Fruit fly (Drosophila melanogaster): Measurements from ENCODE around the gene Ppm1.
A peak's percentile ranks its signal among the peaks of the same experiment; 100 is the strongest.

Ppm1 gene

dm6 chr3L:603188-603587 is 22.1 kb downstream of the Ppm1 start:
- TF ChIP-seq Pif1A (GFP tag; optimal IDR thresholded peaks at IDR 0.05): no peak
- TF ChIP-seq CG4496 (GFP tag; IDR thresholded peaks at IDR 0.05): no peak
- no peak for TF ChIP-seq CG13204 (GFP tag; optimal IDR thresholded peaks at IDR 0.05)
- TF ChIP-seq CG34367 (tag; optimal IDR thresholded peaks at IDR 0.05): no peak
- no peak for TF ChIP-seq CG8159 (tag; optimal IDR thresholded peaks at IDR 0.05)
- TF ChIP-seq gl (tag; optimal IDR thresholded peaks at IDR 0.05): no peak
- no peak for TF ChIP-seq fd96Ca (GFP tag; IDR thresholded peaks at IDR 0.05)
- no peak for TF ChIP-seq CG14655 (GFP tag; optimal IDR thresholded peaks at IDR 0.05)
- TF ChIP-seq CG8301 (tag; optimal IDR thresholded peaks at IDR 0.05): no peak
- no peak for TF ChIP-seq Ets98B (GFP tag; IDR thresholded peaks at IDR 0.05)
- no peak for TF ChIP-seq CG32121 (GFP tag; IDR thresholded peaks at IDR 0.05)
- no peak for TF ChIP-seq CG12605 (GFP tag; IDR thresholded peaks at IDR 0.05)
- no peak for TF ChIP-seq CG10348 (GFP tag; IDR thresholded peaks at IDR 0.05)

dm6 chr3L:603847-604550 is 22.9 kb downstream of the Ppm1 start, which contains the start of gene CG13893:
TSS of gene CG13893 (minus strand) at chr3L:604008.
- peak; percentile 8 for TF ChIP-seq Pif1A (GFP tag; optimal IDR thresholded peaks at IDR 0.05)
- no peak for TF ChIP-seq CG10348 (GFP tag; IDR thresholded peaks at IDR 0.05)
- peak; percentile 69 for TF ChIP-seq Pif1B (GFP tag; optimal IDR thresholded peaks at IDR 0.05)
- peak; percentile 69 for TF ChIP-seq Ets98B (GFP tag; IDR thresholded peaks at IDR 0.05)
- peak; percentile 7 for TF ChIP-seq CG8301 (tag; optimal IDR thresholded peaks at IDR 0.05)
- no peak for TF ChIP-seq rn (GFP tag; IDR thresholded peaks at IDR 0.05)
- TF ChIP-seq Snoo (tag; optimal IDR thresholded peaks at IDR 0.05): peak; percentile 29
- TF ChIP-seq CG9948 (tag; optimal IDR thresholded peaks at IDR 0.05): no peak
- peak; percentile 57; the same call in 1 of the 3 replicates for TF ChIP-seq CG4496 (GFP tag; IDR thresholded peaks at IDR 0.05)
- TF ChIP-seq gl (tag; optimal IDR thresholded peaks at IDR 0.05): peak; percentile 54
- TF ChIP-seq CG12605 (GFP tag; IDR thresholded peaks at IDR 0.05): 0 out of 2 replicates have a peak, but pooled peaks have one; percentile 35
- peak; percentile 53 for TF ChIP-seq CG32121 (GFP tag; IDR thresholded peaks at IDR 0.05)
- TF ChIP-seq fd96Ca (GFP tag; IDR thresholded peaks at IDR 0.05): peak; percentile 29; the same call in 1 of the 3 replicates

- no peak for TF ChIP-seq CG14655 (GFP tag; optimal IDR thresholded peaks at IDR 0.05)
- no peak for TF ChIP-seq rn (GFP tag; IDR thresholded peaks at IDR 0.05)
- no peak for TF ChIP-seq CG12605 (GFP tag; IDR thresholded peaks at IDR 0.05)
- no peak for TF ChIP-seq Pif1B (GFP tag; optimal IDR thresholded peaks at IDR 0.05)
- no peak for TF ChIP-seq gl (tag; optimal IDR thresholded peaks at IDR 0.05)
- TF ChIP-seq CG32121 (GFP tag; IDR thresholded peaks at IDR 0.05): no peak
- no peak for TF ChIP-seq Snoo (tag; optimal IDR thresholded peaks at IDR 0.05)
- no peak for TF ChIP-seq fd96Ca (GFP tag; IDR thresholded peaks at IDR 0.05)
- TF ChIP-seq Ets98B (GFP tag; IDR thresholded peaks at IDR 0.05): no peak
- no peak for TF ChIP-seq Pif1A (GFP tag; optimal IDR thresholded peaks at IDR 0.05)
- TF ChIP-seq CG9948 (tag; optimal IDR thresholded peaks at IDR 0.05): no peak
- no peak for TF ChIP-seq CG17806 (tag; optimal IDR thresholded peaks at IDR 0.05)
- TF ChIP-seq D1 (tag; optimal IDR thresholded peaks at IDR 0.05): no peak
- no peak for TF ChIP-seq CG4496 (GFP tag; IDR thresholded peaks at IDR 0.05)
- TF ChIP-seq CG34367 (tag; optimal IDR thresholded peaks at IDR 0.05): no peak
- no peak for TF ChIP-seq CG13204 (GFP tag; optimal IDR thresholded peaks at IDR 0.05)
- no peak for TF ChIP-seq EcR (GFP tag; optimal IDR thresholded peaks at IDR 0.05)
- no peak for TF ChIP-seq CG8159 (tag; optimal IDR thresholded peaks at IDR 0.05)
- TF ChIP-seq CG15710 (tag; optimal IDR thresholded peaks at IDR 0.05): no peak
- no peak for TF ChIP-seq CG10348 (GFP tag; IDR thresholded peaks at IDR 0.05)
Measured at dm6 chr3L:604701-605100, 23.6 kb downstream of the Ppm1 start.

- TF ChIP-seq EcR (GFP tag; optimal IDR thresholded peaks at IDR 0.05): peak; percentile 13
- no peak for TF ChIP-seq Ets98B (GFP tag; IDR thresholded peaks at IDR 0.05)
Measured at dm6 chr3L:606490-607327, 25.6 kb downstream of the Ppm1 start, which contains the start of gene Reg-2. TSS of gene Reg-2 (minus strand) at chr3L:606569.

- TF ChIP-seq EcR (GFP tag; optimal IDR thresholded peaks at IDR 0.05) (peak; percentile 89), CG4496 (GFP tag; IDR thresholded peaks at IDR 0.05) (no peak), CG13204 (GFP tag; optimal IDR thresholded peaks at IDR 0.05) (peak; percentile 9)
Measured at dm6 chr3L:607551-608314, 26.6 kb downstream of the Ppm1 start.

dm6 chr3L:608362-608761 is 27.2 kb downstream of the Ppm1 start:
- peak; percentile 41; the same call in 1 of the 2 replicates for TF ChIP-seq Ets98B (GFP tag; IDR thresholded peaks at IDR 0.05)
- TF ChIP-seq rn (GFP tag; IDR thresholded peaks at IDR 0.05): no peak
- no peak for TF ChIP-seq D1 (tag; optimal IDR thresholded peaks at IDR 0.05)
- peak; percentile 85 for TF ChIP-seq CG17806 (tag; optimal IDR thresholded peaks at IDR 0.05)
- TF ChIP-seq CG32121 (GFP tag; IDR thresholded peaks at IDR 0.05): peak; percentile 49; the same call in 1 of the 2 replicates
- peak; percentile 72 for TF ChIP-seq CG34367 (tag; optimal IDR thresholded peaks at IDR 0.05)
- no peak for TF ChIP-seq EcR (GFP tag; optimal IDR thresholded peaks at IDR 0.05)
- peak; percentile 14; the same call in 1 of the 2 replicates for TF ChIP-seq CG12605 (GFP tag; IDR thresholded peaks at IDR 0.05)
- TF ChIP-seq CG10348 (GFP tag; IDR thresholded peaks at IDR 0.05): no peak
- no peak for TF ChIP-seq CG13204 (GFP tag; optimal IDR thresholded peaks at IDR 0.05)
- peak; percentile 91 for TF ChIP-seq CG8301 (tag; optimal IDR thresholded peaks at IDR 0.05)
- peak; percentile 94 for TF ChIP-seq CG14655 (GFP tag; optimal IDR thresholded peaks at IDR 0.05)
- peak; percentile 75 for TF ChIP-seq Pif1A (GFP tag; optimal IDR thresholded peaks at IDR 0.05)
- TF ChIP-seq fd96Ca (GFP tag; IDR thresholded peaks at IDR 0.05): 0 out of 3 replicates have a peak, but pooled peaks have one; percentile 20
- TF ChIP-seq Pif1B (GFP tag; optimal IDR thresholded peaks at IDR 0.05): peak; percentile 81
- TF ChIP-seq CG15710 (tag; optimal IDR thresholded peaks at IDR 0.05): peak; percentile 56
- TF ChIP-seq CG8159 (tag; optimal IDR thresholded peaks at IDR 0.05): peak; percentile 61
- TF ChIP-seq gl (tag; optimal IDR thresholded peaks at IDR 0.05): peak; percentile 64
- peak; percentile 39 for TF ChIP-seq Snoo (tag; optimal IDR thresholded peaks at IDR 0.05)
- TF ChIP-seq CG4496 (GFP tag; IDR thresholded peaks at IDR 0.05): peak; percentile 62
- peak; percentile 87 for TF ChIP-seq CG9948 (tag; optimal IDR thresholded peaks at IDR 0.05)

Data from whole organism, pupa.